Worm (Caenorhabditis elegans): ENCODE measurements around the gene C42D8.9.

C42D8.9 gene

DNA sequence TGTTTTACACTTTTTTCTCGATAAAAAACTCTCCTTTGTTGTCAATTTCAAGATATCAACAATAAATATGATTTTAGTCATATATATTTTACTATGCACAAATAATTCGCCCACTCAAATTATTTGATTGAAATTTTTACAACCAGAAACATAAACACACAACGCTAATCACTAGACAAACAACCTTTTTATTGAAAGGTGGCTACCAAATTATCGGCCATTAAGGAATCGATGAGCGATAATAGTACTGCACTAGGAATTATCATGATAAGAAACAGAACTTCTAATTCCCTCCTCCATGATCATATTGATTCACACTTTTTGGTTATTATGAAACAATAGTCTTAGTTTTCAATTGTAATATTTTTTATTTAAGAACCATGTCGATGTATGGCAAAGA, 2.3 kb upstream of the C42D8.9 start, which contains the start of gene C42D8.1:
TSS of gene C42D8.1 (plus strand) at position 377 of the 400 bp plus-strand sequence.
- TF ChIP-seq sma-9 (GFP tag; optimal IDR thresholded peaks at IDR 0.05) = peak; percentile 22
- TF ChIP-seq sma-9 (tag; optimal IDR thresholded peaks at IDR 0.05) = no peak
- peak; percentile 83 for TF ChIP-seq fos-1 (tag; optimal IDR thresholded peaks at IDR 0.05)
- peak; percentile 18 for TF ChIP-seq crh-2 (tag; optimal IDR thresholded peaks at IDR 0.05)
- TF ChIP-seq ceh-82 (tag; optimal IDR thresholded peaks at IDR 0.05) = no peak

DNA sequence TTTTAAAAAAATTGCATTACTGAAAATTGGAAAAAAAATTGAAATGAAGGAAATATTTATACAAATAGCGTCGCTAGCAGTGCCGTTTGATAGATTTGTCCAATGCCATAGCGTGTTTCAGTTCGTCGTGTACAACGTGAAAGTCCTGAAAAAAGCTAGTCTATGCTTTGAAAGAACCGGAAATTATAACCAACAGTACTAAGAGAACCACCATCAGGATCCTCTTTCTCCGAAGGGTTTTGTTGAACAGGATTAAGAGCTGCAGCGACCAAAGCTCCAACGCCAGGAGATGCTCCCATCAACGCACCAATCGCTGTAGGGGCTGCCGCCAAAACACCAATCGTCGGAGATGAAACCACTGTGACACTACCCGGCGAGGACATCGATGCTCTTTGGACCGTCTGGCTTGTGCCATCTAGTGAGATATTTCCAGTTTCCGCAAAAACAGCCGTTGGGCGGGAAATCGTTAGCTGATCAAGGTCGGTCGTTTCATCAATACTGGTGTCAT, 601 bp downstream of the C42D8.9 start:
- TF ChIP-seq ceh-16 (tag; optimal IDR thresholded peaks at IDR 0.05) (no peak), elt-3 (tag; optimal IDR thresholded peaks at IDR 0.05) (no peak)

DNA sequence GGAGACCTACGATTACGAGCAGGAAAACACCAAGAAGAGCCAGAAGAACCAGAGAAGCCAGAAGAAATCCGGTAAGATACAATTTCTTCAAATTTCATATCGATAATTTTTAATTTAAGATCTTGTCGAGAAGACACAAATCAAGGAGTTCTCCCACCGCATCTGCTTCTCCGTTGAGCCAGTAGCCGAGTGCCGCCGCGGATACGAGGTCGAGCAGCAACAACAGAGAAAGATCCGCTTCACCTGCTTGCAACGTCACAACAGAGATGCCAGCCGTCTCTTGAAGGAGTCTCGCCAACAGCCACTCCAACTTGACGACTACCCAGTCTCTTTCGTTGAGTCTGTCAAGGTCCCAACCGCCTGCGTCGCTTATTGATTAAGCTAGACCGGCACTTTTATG, 1.1 kb downstream of the C42D8.9 start:
- no peak for TF ChIP-seq unc-39 (tag; optimal IDR thresholded peaks at IDR 0.05)
- TF ChIP-seq mbf-1 (tag; optimal IDR thresholded peaks at IDR 0.05) = no peak
- no peak for TF ChIP-seq ceh-16 (tag; optimal IDR thresholded peaks at IDR 0.05)
- TF ChIP-seq ceh-82 (tag; optimal IDR thresholded peaks at IDR 0.05) = no peak
- no peak for TF ChIP-seq nhr-129 (tag; optimal IDR thresholded peaks at IDR 0.05)
- no peak for TF ChIP-seq F13H6.1 (tag; optimal IDR thresholded peaks at IDR 0.05)
- TF ChIP-seq fos-1 (tag; optimal IDR thresholded peaks at IDR 0.05) = no peak
- no peak for TF ChIP-seq mab-5 (tag; optimal IDR thresholded peaks at IDR 0.05)
- no peak for TF ChIP-seq lin-39 (tag; optimal IDR thresholded peaks at IDR 0.05)
- TF ChIP-seq sma-9 (GFP tag; optimal IDR thresholded peaks at IDR 0.05) = no peak
- no peak for TF ChIP-seq sma-9 (tag; optimal IDR thresholded peaks at IDR 0.05)
- TF ChIP-seq elt-3 (tag; optimal IDR thresholded peaks at IDR 0.05) = no peak
- TF ChIP-seq snpc-4 (tag; optimal IDR thresholded peaks at IDR 0.05) = no peak
- no peak for TF ChIP-seq ZK546.5 (tag; optimal IDR thresholded peaks at IDR 0.05)
- no peak for TF ChIP-seq alr-1 (tag; optimal IDR thresholded peaks at IDR 0.05)
- no peak for TF ChIP-seq elt-1 (tag; optimal IDR thresholded peaks at IDR 0.05)

DNA sequence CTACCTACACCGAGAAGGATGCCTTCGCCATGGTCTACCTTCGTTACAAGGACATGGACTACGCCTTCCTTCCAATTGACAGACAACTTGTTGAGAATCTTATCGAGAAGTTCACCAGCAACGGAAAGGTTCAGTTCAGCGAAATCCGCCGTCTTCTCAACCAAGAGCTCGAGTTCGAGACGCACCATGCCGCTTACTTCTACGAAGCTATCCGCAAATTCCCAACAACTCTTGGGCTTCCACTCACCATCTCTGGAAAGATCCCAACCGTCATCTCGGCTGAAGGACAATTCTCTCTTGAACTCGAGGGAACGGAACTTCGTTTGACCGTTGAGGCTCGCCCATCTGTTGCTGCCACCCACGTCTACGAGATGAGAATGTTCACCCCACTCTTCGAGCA, 3.4 kb downstream of the C42D8.9 start:
- no peak for TF ChIP-seq nhr-21 (tag; optimal IDR thresholded peaks at IDR 0.05)
- no peak for TF ChIP-seq R02D3.7 (tag; optimal IDR thresholded peaks at IDR 0.05)
- TF ChIP-seq mab-5 (tag; optimal IDR thresholded peaks at IDR 0.05) = no peak
- no peak for TF ChIP-seq mdl-1 (tag; optimal IDR thresholded peaks at IDR 0.05)
- TF ChIP-seq nhr-12 (tag; optimal IDR thresholded peaks at IDR 0.05) = no peak
- TF ChIP-seq ama-1 (optimal IDR thresholded peaks at IDR 0.05) = no peak

DNA sequence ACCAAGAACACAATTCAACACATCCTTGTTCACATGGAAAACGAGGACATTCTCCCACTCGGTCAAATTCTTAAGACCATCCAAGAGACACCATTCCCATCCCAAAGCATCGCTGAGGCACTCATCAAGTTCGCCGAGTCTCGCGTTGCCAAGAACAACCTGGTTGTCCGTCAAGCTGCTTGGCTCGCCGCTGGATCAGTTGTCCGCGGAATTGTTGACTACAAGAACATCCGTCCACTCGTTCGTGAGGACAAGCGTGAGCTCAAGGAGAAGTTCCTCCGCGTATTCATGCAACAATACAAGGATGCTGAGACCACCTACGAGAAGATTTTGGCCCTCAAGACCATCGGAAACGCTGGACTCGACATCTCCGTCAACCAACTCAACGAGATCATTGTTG, 4.5 kb downstream of the C42D8.9 start:
- TF ChIP-seq sma-9 (GFP tag; optimal IDR thresholded peaks at IDR 0.05) (no peak), sma-9 (tag; optimal IDR thresholded peaks at IDR 0.05) (no peak), Y55F3AM.14 (GFP tag; optimal IDR thresholded peaks at IDR 0.05) (no peak), F13H6.1 (tag; optimal IDR thresholded peaks at IDR 0.05) (no peak), aly-2 (tag; optimal IDR thresholded peaks at IDR 0.05) (no peak), crh-2 (tag; optimal IDR thresholded peaks at IDR 0.05) (no peak)

DNA sequence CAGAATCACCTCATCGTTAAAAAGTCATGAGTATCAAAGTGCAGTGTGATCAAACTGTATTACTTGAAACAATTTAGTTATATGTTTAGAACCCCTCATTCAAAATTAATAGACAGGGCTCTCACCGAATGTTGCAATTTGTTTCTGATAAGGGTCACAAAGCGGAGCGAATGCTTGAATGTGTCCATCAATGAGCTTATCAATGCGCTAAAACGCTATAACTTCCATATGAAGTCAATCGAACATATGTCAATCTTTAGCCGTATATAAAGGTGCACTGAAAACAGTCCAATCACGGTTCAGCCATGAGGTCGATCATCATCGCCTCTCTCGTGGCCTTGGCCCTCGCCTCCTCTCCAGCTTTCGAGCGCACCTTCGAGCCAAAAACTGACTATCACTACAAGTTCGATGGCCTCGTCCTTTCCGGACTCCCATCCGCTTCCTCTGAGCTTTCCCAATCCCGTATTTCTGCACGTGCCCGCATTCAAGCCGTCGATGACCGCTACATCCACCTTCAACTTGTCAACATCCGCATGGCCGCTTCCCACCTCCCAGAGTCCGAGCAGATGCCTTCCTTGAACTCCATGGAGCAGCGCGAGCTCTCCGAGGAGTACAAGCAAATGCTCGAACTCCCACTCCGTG, 6.0 kb downstream of the C42D8.9 start, which contains the start of gene vit-2:
TSS of gene vit-2 (plus strand) at position 305 of the 642 bp plus-strand sequence.
- TF ChIP-seq C34F6.9 (tag; optimal IDR thresholded peaks at IDR 0.05) = no peak
- TF ChIP-seq nhr-129 (tag; optimal IDR thresholded peaks at IDR 0.05) = no peak
- TF ChIP-seq ztf-4 (tag; optimal IDR thresholded peaks at IDR 0.05) = no peak
- no peak for TF ChIP-seq alr-1 (tag; optimal IDR thresholded peaks at IDR 0.05)

DNA sequence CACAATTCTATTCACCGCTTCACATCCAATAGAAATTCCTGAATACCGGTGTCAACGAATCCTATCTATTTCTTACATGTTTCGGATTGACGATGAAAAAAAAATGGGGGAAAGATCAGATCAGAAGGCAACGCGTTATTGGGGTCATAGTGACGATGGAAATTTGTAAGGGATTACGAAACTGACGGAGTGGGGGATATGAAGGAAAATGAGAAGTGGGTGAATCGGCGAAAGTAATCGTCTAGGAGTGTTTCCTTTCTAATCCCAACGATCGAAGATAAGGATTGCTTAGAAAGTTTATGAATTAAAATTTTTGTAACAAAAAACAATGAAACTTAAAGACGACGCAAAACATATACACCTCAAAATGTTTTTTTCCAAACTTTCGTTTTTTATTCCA, 7.9 kb downstream of the C42D8.9 start:
- TF ChIP-seq R02D3.7 (tag; optimal IDR thresholded peaks at IDR 0.05) = no peak
- TF ChIP-seq skn-1 (tag; optimal IDR thresholded peaks at IDR 0.05) = no peak
- no peak for TF ChIP-seq nhr-23 (tag; optimal IDR thresholded peaks at IDR 0.05)
- TF ChIP-seq peb-1 (tag; optimal IDR thresholded peaks at IDR 0.05) = no peak
- no peak for TF ChIP-seq sem-4 (tag; optimal IDR thresholded peaks at IDR 0.05)
- no peak for TF ChIP-seq lin-13 (GFP tag; optimal IDR thresholded peaks at IDR 0.05)
- peak; percentile 23 for TF ChIP-seq elt-1 (tag; optimal IDR thresholded peaks at IDR 0.05)
- TF ChIP-seq aly-2 (tag; optimal IDR thresholded peaks at IDR 0.05) = no peak
- TF ChIP-seq ztf-4 (tag; optimal IDR thresholded peaks at IDR 0.05) = no peak
- no peak for TF ChIP-seq alr-1 (tag; optimal IDR thresholded peaks at IDR 0.05)
- peak; percentile 29 for TF ChIP-seq nhr-21 (tag; optimal IDR thresholded peaks at IDR 0.05)
- TF ChIP-seq blmp-1 (tag; optimal IDR thresholded peaks at IDR 0.05; ENCODE audit: insufficient read depth) = peak; percentile 39
- no peak for TF ChIP-seq ceh-82 (tag; optimal IDR thresholded peaks at IDR 0.05)
- TF ChIP-seq mbf-1 (tag; optimal IDR thresholded peaks at IDR 0.05) = no peak
